Worm (Caenorhabditis elegans) whole organism, young adult: ENCODE results near the gene Y70G10A.4.

Source experiments
- B0035.1 ChIP-seq: sonication (generic microtip); optimal IDR thresholded peaks from 2 replicates; lab custom pipeline; 2016; ENCODE audit warnings: missing genetic modification characterization, mild to moderate bottlenecking, missing compliant biosample characterization, missing genotype, missing genetic modification reagents
- D2030.7 ChIP-seq: fragments of 200-800 bp; sonication (Bioruptor generic); IDR thresholded peaks from 2 replicates; pipeline ENCODE4 v1.3.6; 2022; ENCODE audit warnings: missing genetic modification reagents, missing genetic modification characterization, missing compliant biosample characterization
- F10E7.11 ChIP-seq: sonication (generic microtip); optimal IDR thresholded peaks from 2 replicates; lab custom pipeline; 2017; ENCODE audit warnings: mild to moderate bottlenecking, missing genetic modification characterization, moderate library complexity, missing compliant biosample characterization
- F23B12.7 ChIP-seq: sonication (generic microtip); optimal IDR thresholded peaks from 2 replicates; lab custom pipeline; 2017; ENCODE audit warnings: missing genetic modification characterization, mild to moderate bottlenecking, missing compliant biosample characterization, antibody characterized with exemption, moderate library complexity; ENCODE audit not compliant: insufficient read depth
- F49E8.2 ChIP-seq: sonication (generic microtip); optimal IDR thresholded peaks from 3 replicates; lab custom pipeline; 2017; ENCODE audit warnings: missing genetic modification characterization, mild to moderate bottlenecking, missing compliant biosample characterization, antibody characterized with exemption, moderate library complexity; ENCODE audit not compliant: insufficient read depth
- F55B11.4 ChIP-seq: sonication (generic microtip); optimal IDR thresholded peaks from 2 replicates; lab custom pipeline; 2016; ENCODE audit warnings: missing compliant biosample characterization, missing genetic modification characterization, borderline replicate concordance; ENCODE audit not compliant: insufficient read depth
- F57A8.1 ChIP-seq: fragments of 200-800 bp; sonication (Bioruptor generic); optimal IDR thresholded peaks from 2 replicates; lab custom pipeline; 2018; ENCODE audit warnings: mild to moderate bottlenecking, missing genetic modification characterization, moderate library complexity, missing compliant biosample characterization
- F57C9.4 ChIP-seq: sonication (generic microtip); optimal IDR thresholded peaks from 2 replicates; lab custom pipeline; 2017; ENCODE audit warnings: mild to moderate bottlenecking, missing genetic modification characterization, missing compliant biosample characterization
- K11D2.4 ChIP-seq: fragments of 200-800 bp; sonication (Bioruptor generic); IDR thresholded peaks from 2 replicates; pipeline ENCODE4 v1.3.6; 2022; ENCODE audit warnings: missing genetic modification reagents, missing genetic modification characterization, missing compliant biosample characterization
- K12H6.12 ChIP-seq: fragments of 200-800 bp; sonication (Bioruptor generic); optimal IDR thresholded peaks from 2 replicates; lab custom pipeline; 2018; ENCODE audit warnings: mild to moderate bottlenecking, missing genetic modification characterization, missing compliant biosample characterization
- Y56A3A.18 ChIP-seq: fragments of 200-800 bp; sonication (Bioruptor generic); IDR thresholded peaks from 2 replicates; pipeline ENCODE4 v1.3.6; 2022; ENCODE audit warnings: missing genetic modification reagents, missing genetic modification characterization, missing compliant biosample characterization
- ZK185.1 ChIP-seq: sonication (generic microtip); optimal IDR thresholded peaks from 2 replicates; lab custom pipeline; 2016; ENCODE audit warnings: mild to moderate bottlenecking, missing genetic modification characterization, missing compliant biosample characterization; ENCODE audit not compliant: poor library complexity, severe bottlenecking
- aptf-2 ChIP-seq: fragments of 200-800 bp; sonication (Bioruptor generic); conservative IDR thresholded peaks from 2 replicates; pipeline ENCODE4 v1.3.6; 2022; ENCODE audit warnings: missing genetic modification reagents, missing genetic modification characterization, missing compliant biosample characterization
- aptf-3 ChIP-seq: fragments of 200-800 bp; sonication (Bioruptor generic); IDR thresholded peaks from 2 replicates; pipeline ENCODE4 v1.3.6; 2022; ENCODE audit warnings: missing genetic modification characterization, missing compliant biosample characterization
- attf-3 ChIP-seq: fragments of 200-800 bp; sonication (Bioruptor generic); conservative IDR thresholded peaks from 2 replicates; pipeline ENCODE4 v1.3.6; 2022; ENCODE audit warnings: missing genetic modification reagents, missing genetic modification characterization, missing compliant biosample characterization
- bed-1 ChIP-seq: fragments of 200-800 bp; sonication (Bioruptor generic); IDR thresholded peaks from 2 replicates; pipeline ENCODE4 v1.3.6; 2022; ENCODE audit warnings: missing genetic modification reagents, missing genetic modification characterization, missing compliant biosample characterization
- ccch-3 ChIP-seq: fragments of 200-800 bp; sonication (Bioruptor generic); optimal IDR thresholded peaks from 2 replicates; lab custom pipeline; 2018; ENCODE audit warnings: mild to moderate bottlenecking, missing genetic modification characterization, missing compliant biosample characterization
- ceh-100 ChIP-seq: fragments of 200-800 bp; sonication (Bioruptor generic); IDR thresholded peaks from 2 replicates; pipeline ENCODE4 v1.3.6; 2022; ENCODE audit warnings: missing genetic modification reagents, missing genetic modification characterization, missing compliant biosample characterization
- ceh-27 ChIP-seq: fragments of 200-800 bp; sonication (Bioruptor generic); optimal IDR thresholded peaks from 2 replicates; lab custom pipeline; 2018; ENCODE audit warnings: mild to moderate bottlenecking, missing genetic modification characterization, moderate library complexity, missing compliant biosample characterization
- ceh-40 ChIP-seq: fragments of 200-800 bp; sonication (Bioruptor generic); IDR thresholded peaks from 2 replicates; pipeline ENCODE4 v1.3.6; 2022; ENCODE audit warnings: missing genetic modification characterization, missing compliant biosample characterization
- dox-1 ChIP-seq: fragments of 200-800 bp; sonication (Bioruptor generic); IDR thresholded peaks from 2 replicates; pipeline ENCODE4 v1.3.6; 2022; ENCODE audit warnings: missing genetic modification reagents, missing genetic modification characterization, missing compliant biosample characterization
- dpl-1 ChIP-seq: fragments of 150-350 bp; optimal IDR thresholded peaks from 2 replicates; lab custom pipeline; 2014; ENCODE audit warnings: missing biosample characterization, missing genetic modification reagents, missing genetic modification characterization
- egl-18 ChIP-seq: fragments of 200-800 bp; sonication (Bioruptor generic); IDR thresholded peaks from 2 replicates; pipeline ENCODE4 v1.3.6; 2022; ENCODE audit warnings: missing genetic modification reagents, missing genetic modification characterization, missing compliant biosample characterization
- egl-44 ChIP-seq: fragments of 200-800 bp; sonication (Bioruptor generic); IDR thresholded peaks from 2 replicates; pipeline ENCODE4 v1.3.6; 2022; ENCODE audit warnings: missing genetic modification reagents, missing genetic modification characterization, missing compliant biosample characterization
- egrh-3 ChIP-seq: fragments of 200-800 bp; sonication (Bioruptor generic); IDR thresholded peaks from 2 replicates; pipeline ENCODE4 v1.3.6; 2022; ENCODE audit warnings: missing genetic modification reagents, missing genetic modification characterization, missing compliant biosample characterization
- ekl-4 ChIP-seq: fragments of 200-800 bp; sonication (Bioruptor generic); IDR thresholded peaks from 2 replicates; pipeline ENCODE4 v1.3.6; 2022; ENCODE audit warnings: missing genetic modification reagents, missing genetic modification characterization, missing compliant biosample characterization
- fkh-3 ChIP-seq: sonication (generic microtip); optimal IDR thresholded peaks from 2 replicates; lab custom pipeline; 2016; ENCODE audit warnings: mild to moderate bottlenecking, missing genetic modification characterization, missing compliant biosample characterization
- him-1 ChIP-seq: sonication (generic microtip); optimal IDR thresholded peaks from 2 replicates; lab custom pipeline; 2016; ENCODE audit warnings: missing genotype, missing genetic modification reagents, missing genetic modification characterization, missing compliant biosample characterization
- hlh-26 ChIP-seq: fragments of 200-800 bp; sonication (Bioruptor generic); conservative IDR thresholded peaks from 2 replicates; pipeline ENCODE4 v1.3.6; 2022; ENCODE audit warnings: missing genetic modification reagents, missing genetic modification characterization, missing compliant biosample characterization
- hsf-1 ChIP-seq: fragments of 200-800 bp; sonication (Bioruptor generic); IDR thresholded peaks from 2 replicates; pipeline ENCODE4 v1.3.6; 2022; ENCODE audit warnings: missing genetic modification reagents, missing genetic modification characterization, missing compliant biosample characterization
- lag-1 ChIP-seq: fragments of 200-800 bp; sonication (Bioruptor generic); IDR thresholded peaks from 2 replicates; pipeline ENCODE4 v1.3.6; 2022; ENCODE audit warnings: missing genetic modification reagents, missing genetic modification characterization, missing compliant biosample characterization
- lin-35 ChIP-seq, 3 experiments: fragments of 150-350 bp in 2 of 3; sonication (generic microtip) in 1 of 3; optimal IDR thresholded peaks; 2 replicates each; lab custom pipeline; 2014 to 2018; ENCODE audit warnings: missing biosample characterization in 3 of 3, missing genetic modification characterization in 3 of 3, missing genetic modification reagents in 3 of 3
- lsy-27 ChIP-seq: sonication (generic microtip); optimal IDR thresholded peaks from 2 replicates; lab custom pipeline; 2017; ENCODE audit warnings: missing genetic modification characterization, mild to moderate bottlenecking, missing compliant biosample characterization, antibody characterized with exemption, missing genotype, borderline replicate concordance; ENCODE audit not compliant: insufficient read depth
- madf-10 ChIP-seq: sonication (generic microtip); optimal IDR thresholded peaks from 2 replicates; lab custom pipeline; 2016; ENCODE audit warnings: mild to moderate bottlenecking, missing genetic modification characterization, missing compliant biosample characterization
- madf-8 ChIP-seq: fragments of 200-800 bp; sonication (Bioruptor generic); conservative IDR thresholded peaks from 2 replicates; pipeline ENCODE4 v1.3.6; 2022; ENCODE audit warnings: missing genetic modification reagents, missing genetic modification characterization, missing compliant biosample characterization
- mxl-1 ChIP-seq: sonication (generic microtip); optimal IDR thresholded peaks from 2 replicates; lab custom pipeline; 2016; ENCODE audit warnings: missing genetic modification characterization, missing compliant biosample characterization
- nhr-120 ChIP-seq: fragments of 200-800 bp; sonication (Bioruptor generic); IDR thresholded peaks from 2 replicates; pipeline ENCODE4 v1.3.6; 2022; ENCODE audit warnings: missing genetic modification characterization, missing compliant biosample characterization
- nhr-90 ChIP-seq: sonication (generic microtip); optimal IDR thresholded peaks from 2 replicates; lab custom pipeline; 2016; ENCODE audit warnings: missing genotype, mild to moderate bottlenecking, missing genetic modification characterization, missing compliant biosample characterization
- pha-4 ChIP-seq: fragments of 150-350 bp; sonication (generic microtip); optimal IDR thresholded peaks from 2 replicates; lab custom pipeline; 2014; ENCODE audit warnings: missing biosample characterization, missing genetic modification reagents, missing genetic modification characterization
- sdz-38 ChIP-seq: sonication (generic microtip); optimal IDR thresholded peaks from 2 replicates; lab custom pipeline; 2016; ENCODE audit warnings: missing genotype, missing genetic modification characterization, missing compliant biosample characterization
- sea-2 ChIP-seq: fragments of 200-800 bp; sonication (Bioruptor generic); IDR thresholded peaks from 2 replicates; pipeline ENCODE4 v1.3.6; 2022; ENCODE audit warnings: missing genetic modification characterization, missing compliant biosample characterization
- snpc-1.3 ChIP-seq: sonication (generic microtip); optimal IDR thresholded peaks from 2 replicates; lab custom pipeline; 2017; ENCODE audit warnings: missing genetic modification characterization, mild to moderate bottlenecking, missing compliant biosample characterization, antibody characterized with exemption, moderate library complexity, missing genotype, missing genetic modification reagents; ENCODE audit not compliant: insufficient read depth
- somi-1 ChIP-seq: fragments of 200-800 bp; sonication (Bioruptor generic); optimal IDR thresholded peaks from 2 replicates; lab custom pipeline; 2018; ENCODE audit warnings: mild to moderate bottlenecking, missing genetic modification characterization, missing compliant biosample characterization
- tlf-1 ChIP-seq: fragments of 200-800 bp; sonication (Bioruptor generic); optimal IDR thresholded peaks from 2 replicates; lab custom pipeline; 2018; ENCODE audit warnings: mild to moderate bottlenecking, missing genetic modification characterization, missing compliant biosample characterization
- zim-3 ChIP-seq: sonication (generic microtip); optimal IDR thresholded peaks from 2 replicates; lab custom pipeline; 2017; ENCODE audit warnings: mild to moderate bottlenecking, missing genetic modification characterization, moderate library complexity, missing compliant biosample characterization
- ztf-28 ChIP-seq: fragments of 200-800 bp; sonication (Bioruptor generic); IDR thresholded peaks from 2 replicates; pipeline ENCODE4 v1.3.6; 2022; ENCODE audit warnings: missing genetic modification reagents, missing genetic modification characterization, missing compliant biosample characterization
- ztf-3 ChIP-seq: fragments of 200-800 bp; sonication (Bioruptor generic); optimal IDR thresholded peaks from 2 replicates; lab custom pipeline; 2018; ENCODE audit warnings: mild to moderate bottlenecking, missing genetic modification characterization, missing compliant biosample characterization

The Y70G10A.4 gene

ce11 chrIII:10270778-10271307 lies 48.9 kb downstream of the Y70G10A.4 start, which contains the start of gene cnk-1 (continued):
- TF ChIP-seq somi-1 (peak; percentile 61), nhr-90 (tag; lab: Kevin White, UChicago) (no peak), sea-2 (GFP tag; lab: Robert Waterston, UW) (peak; percentile 92), ZK185.1 (tag; lab: Kevin White, UChicago) (peak; percentile 89), aptf-2 (GFP tag; lab: Robert Waterston, UW) (peak; percentile 96), D2030.7 (GFP tag; lab: Robert Waterston, UW) (peak; percentile 97), sdz-38 (tag; lab: Kevin White, UChicago) (no peak), lag-1 (GFP tag; lab: Robert Waterston, UW) (peak; percentile 96), ztf-28 (GFP tag; lab: Robert Waterston, UW) (peak; percentile 99), hsf-1 (GFP tag; lab: Robert Waterston, UW) (peak; percentile 86), dox-1 (GFP tag; lab: Robert Waterston, UW) (peak; percentile 99), egrh-3 (GFP tag; lab: Robert Waterston, UW) (peak; percentile 88), F23B12.7 (tag; lab: Kevin White, UChicago) (no peak), F10E7.11 (tag; lab: Kevin White, UChicago) (no peak), ztf-3 (GFP tag; lab: Kevin White, UChicago) (no peak), K11D2.4 (GFP tag; lab: Robert Waterston, UW) (peak; percentile 98), egl-18 (GFP tag; lab: Robert Waterston, UW) (peak; percentile 93), egl-44 (GFP tag; lab: Robert Waterston, UW) (peak; percentile 91), nhr-120 (peak; percentile 94; the same call in 1 of the 2 replicates), hlh-26 (GFP tag; lab: Robert Waterston, UW) (no peak), K12H6.12 (tag; lab: Kevin White, UChicago) (peak; percentile 77), attf-3 (GFP tag; lab: Robert Waterston, UW) (peak; percentile 80), pha-4 (tag; lab: Kevin White, UChicago) (no peak), fkh-3 (no peak), F49E8.2 (tag; lab: Kevin White, UChicago) (peak; percentile 85), aptf-3 (GFP tag; lab: Robert Waterston, UW) (peak; percentile 93), Y56A3A.18 (GFP tag; lab: Robert Waterston, UW) (peak; percentile 95), dpl-1 (no peak), him-1 (peak; percentile 54), ceh-100 (GFP tag; lab: Robert Waterston, UW) (peak; percentile 93), F57C9.4 (no peak), mxl-1 (no peak), ceh-40 (GFP tag; lab: Robert Waterston, UW) (peak; percentile 73; the same call in 1 of the 2 replicates), F55B11.4 (tag; lab: Kevin White, UChicago) (no peak), B0035.1 (tag; lab: Kevin White, UChicago) (peak; percentile 39), ekl-4 (GFP tag; lab: Robert Waterston, UW) (peak; percentile 98), zim-3 (tag; lab: Kevin White, UChicago) (peak; percentile 76), tlf-1 (GFP tag; lab: Kevin White, UChicago) (peak; percentile 80), snpc-1.3 (tag; lab: Kevin White, UChicago) (no peak), F57A8.1 (no peak), madf-8 (GFP tag; lab: Robert Waterston, UW) (peak; percentile 93), bed-1 (peak; percentile 92; the same call in 1 of the 2 replicates), madf-10 (tag; lab: Kevin White, UChicago) (peak; percentile 63), lsy-27 (tag; lab: Kevin White, UChicago) (no peak), lin-35 (GFP tag; optimal IDR thresholded peaks at IDR 0.05; lab: Kevin White, UChicago) (peak in 1 of 3 experiments; percentile 29), ccch-3 (GFP tag; lab: Kevin White, UChicago) (peak; percentile 47), ceh-27 (GFP tag; lab: Kevin White, UChicago) (peak; percentile 89)
